Fruit fly (Drosophila melanogaster) whole organism, embryonic: Measurements from ENCODE around the gene CG12992.

Experiments used
- ATbp ChIP-seq: fragments of 200-800 bp; sonication (Bioruptor generic); optimal IDR thresholded peaks from 2 replicates; lab custom pipeline; 2017; ENCODE audit warnings: missing biosample characterization, mild to moderate bottlenecking, missing genetic modification characterization, missing genetic modification reagents
- CG1024 ChIP-seq: fragments of 200-800 bp; sonication (Bioruptor generic); IDR thresholded peaks from 2 replicates; pipeline ENCODE4 v1.3.6; 2022; ENCODE audit warnings: missing biosample characterization, missing genetic modification characterization
- CG7556 ChIP-seq: fragments of 200-800 bp; sonication (Bioruptor generic); optimal IDR thresholded peaks from 2 replicates; lab custom pipeline; 2017; ENCODE audit warnings: missing biosample characterization, mild to moderate bottlenecking, missing genetic modification characterization
- CG8089 ChIP-seq: fragments of 200-800 bp; sonication (Bioruptor generic); optimal IDR thresholded peaks from 3 replicates; lab custom pipeline; 2016; ENCODE audit warnings: missing biosample characterization, missing genetic modification characterization
- Hr51 ChIP-seq, 2 experiments: fragments of 200-800 bp; sonication (Bioruptor generic); optimal IDR thresholded peaks; 2 replicates in 1 of 2; 3 replicates in 1 of 2; lab custom pipeline; 2016 to 2018; ENCODE audit warnings: missing biosample characterization in 2 of 2, missing genetic modification characterization in 2 of 2, mild to moderate bottlenecking in 1 of 2, moderate library complexity in 1 of 2
- Ptx1 ChIP-seq: fragments of 200-800 bp; sonication (Bioruptor generic); IDR thresholded peaks from 2 replicates; pipeline ENCODE4 v1.3.6; 2022; ENCODE audit warnings: missing biosample characterization, missing genetic modification characterization
- Sin3A ChIP-seq: fragments of >200 bp; optimal IDR thresholded peaks from 2 replicates; lab custom pipeline; 2018
- danr ChIP-seq: fragments of 200-800 bp; sonication (Bioruptor generic); IDR thresholded peaks from 2 replicates; pipeline ENCODE4 v1.3.6; 2022; ENCODE audit warnings: missing biosample characterization, missing genetic modification characterization
- pnt ChIP-seq: fragments of 200-800 bp; sonication (Bioruptor generic); optimal IDR thresholded peaks from 3 replicates; lab custom pipeline; 2016; ENCODE audit warnings: missing biosample characterization, missing genetic modification characterization
- unpg ChIP-seq: fragments of 200-800 bp; sonication (Bioruptor generic); optimal IDR thresholded peaks from 3 replicates; lab custom pipeline; 2018; ENCODE audit warnings: missing biosample characterization, mild to moderate bottlenecking, missing genetic modification characterization, moderate library complexity

DNA sequence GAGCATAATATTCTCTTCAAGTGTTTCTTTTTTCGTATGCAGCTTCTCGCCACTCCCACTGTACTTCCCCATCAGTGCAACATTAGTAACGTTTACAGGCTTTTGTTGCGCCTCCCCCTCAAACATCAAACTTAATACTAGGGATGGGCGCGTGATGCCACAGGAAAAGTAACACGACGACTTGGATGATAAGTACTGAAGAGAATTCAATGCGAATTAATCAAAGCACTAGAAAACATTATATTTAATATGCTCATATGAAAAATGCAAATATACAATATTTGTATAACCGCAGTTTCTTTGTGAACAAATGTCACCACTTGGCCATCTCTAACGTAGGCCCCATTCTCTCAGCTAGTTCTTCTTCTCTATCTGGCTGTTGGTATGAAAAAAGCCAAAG, 33.5 kb upstream of the CG12992 start:
- TF ChIP-seq danr (GFP tag; lab: Robert Waterston, UW), result no peak
- no peak for TF ChIP-seq pnt (GFP tag; lab: Kevin White, UChicago)
- TF ChIP-seq CG8089 (GFP tag; lab: Kevin White, UChicago), result no peak
- no peak for TF ChIP-seq Hr51 (GFP tag; optimal IDR thresholded peaks at IDR 0.05; lab: Kevin White, UChicago)
- no peak for TF ChIP-seq ATbp
- no peak for TF ChIP-seq CG7556 (GFP tag; lab: Kevin White, UChicago)
- no peak for TF ChIP-seq unpg
- TF ChIP-seq Sin3A (lab: Kevin White, UChicago), result no peak
- no peak for TF ChIP-seq Ptx1 (GFP tag; lab: Robert Waterston, UW)
- TF ChIP-seq CG1024 (GFP tag; lab: Robert Waterston, UW), result no peak
